Worm (Caenorhabditis elegans) whole organism, mixed stage, embryonic: Measurements from ENCODE around the gene manf-1.

Experiments used
- ceh-83 ChIP-seq: fragments of 200-800 bp; sonication (Bioruptor generic); optimal IDR thresholded peaks from 2 replicates; lab custom pipeline; 2018; ENCODE audit warnings: mild to moderate bottlenecking, missing genetic modification characterization, missing compliant biosample characterization
- hlh-1 ChIP-seq: fragments of 150-350 bp; optimal IDR thresholded peaks from 2 replicates; lab custom pipeline; 2014; ENCODE audit warnings: missing biosample characterization, missing genetic modification reagents, missing genetic modification characterization
- lin-13 ChIP-seq: fragments of 150-350 bp; optimal IDR thresholded peaks from 2 replicates; lab custom pipeline; 2014; ENCODE audit warnings: missing biosample characterization, missing genetic modification characterization
- lin-32 ChIP-seq: fragments of 200-800 bp; sonication (Bioruptor generic); optimal IDR thresholded peaks from 2 replicates; lab custom pipeline; 2018; ENCODE audit warnings: mild to moderate bottlenecking, missing genetic modification characterization, missing compliant biosample characterization
- mep-1 ChIP-seq: fragments of 150-350 bp; optimal IDR thresholded peaks from 2 replicates; lab custom pipeline; 2017; ENCODE audit warnings: missing biosample characterization, missing genetic modification reagents, missing genetic modification characterization, inconsistent platforms
- nhr-12 ChIP-seq: fragments of 150-350 bp; optimal IDR thresholded peaks from 2 replicates; lab custom pipeline; 2014; ENCODE audit warnings: missing biosample characterization, missing genetic modification characterization
- pha-4 ChIP-seq: fragments of 150-350 bp; optimal IDR thresholded peaks from 2 replicates; lab custom pipeline; 2018; ENCODE audit warnings: missing biosample characterization, missing genetic modification reagents, missing genetic modification characterization
- unc-120 ChIP-seq: sonication (generic microtip); optimal IDR thresholded peaks from 2 replicates; lab custom pipeline; 2017; ENCODE audit warnings: missing genetic modification characterization, missing compliant biosample characterization; ENCODE audit not compliant: poor library complexity, severe bottlenecking
- unc-62 ChIP-seq: fragments of 150-350 bp; optimal IDR thresholded peaks from 2 replicates; lab custom pipeline; 2014; ENCODE audit warnings: missing biosample characterization, missing genetic modification reagents, missing genetic modification characterization
- zip-8 ChIP-seq: fragments of 150-350 bp; optimal IDR thresholded peaks from 2 replicates; lab custom pipeline; 2014; ENCODE audit warnings: missing biosample characterization, missing genetic modification characterization

Gene manf-1

DNA sequence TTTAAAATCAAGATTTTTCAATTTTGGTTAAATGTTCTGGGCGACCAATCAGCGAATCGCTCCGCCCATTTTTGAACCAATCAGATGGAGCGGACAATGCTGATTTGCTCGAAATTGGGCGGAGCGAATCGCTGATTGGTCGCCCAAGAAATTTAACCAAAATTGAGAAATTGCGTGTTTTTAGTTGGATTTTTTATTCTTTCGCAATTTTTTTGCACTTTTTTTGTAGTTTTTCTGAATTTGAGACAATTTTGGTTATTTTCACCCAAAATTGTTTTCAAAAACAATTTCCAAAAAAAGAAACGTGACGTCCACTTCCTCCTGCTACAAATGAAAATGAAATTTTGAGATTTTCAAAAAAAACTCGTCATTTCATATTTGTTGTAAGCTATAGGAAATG lies 41.6 kb downstream of the manf-1 start, which contains the start of gene dml-1:
Gene dml-1, plus strand, starts transcription at position 301 of the 400 bp plus-strand sequence.
- TF ChIP-seq zip-8 (tag; lab: Kevin White, UChicago) (no peak), ceh-83 (GFP tag; lab: Kevin White, UChicago) (no peak), mep-1 (tag; lab: Kevin White, UChicago) (no peak), lin-13 (tag; lab: Kevin White, UChicago) (no peak), lin-32 (no peak), nhr-12 (tag; lab: Kevin White, UChicago) (no peak)
- TF ChIP-seq, all 35 proteins: peak for 0

DNA sequence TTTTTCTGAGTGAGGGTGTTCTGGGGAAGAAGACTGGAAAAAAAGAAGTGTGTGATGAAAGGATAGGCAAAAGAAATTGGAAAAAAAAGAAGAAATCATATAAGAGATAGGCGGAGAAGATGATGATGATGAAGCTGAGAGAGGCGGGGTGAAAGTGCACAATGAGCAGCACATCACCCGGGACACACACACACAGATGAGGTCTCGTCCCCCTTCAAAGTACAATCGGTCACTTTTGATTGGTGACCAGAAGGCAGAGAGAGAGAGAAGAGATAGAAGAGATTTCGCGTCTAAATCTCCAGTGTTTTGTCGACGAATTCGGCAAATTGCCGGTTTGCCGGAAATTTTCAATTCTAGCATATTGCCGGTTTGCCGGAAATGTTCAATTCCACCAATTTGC lies 43.0 kb downstream of the manf-1 start:
- TF ChIP-seq lin-32, result no peak
- TF ChIP-seq unc-120 (tag; lab: Kevin White, UChicago), result peak; percentile 1
- TF ChIP-seq unc-62 (GFP tag; lab: Kevin White, UChicago), result peak; percentile 39
- peak; percentile 36 for TF ChIP-seq hlh-1 (tag; lab: Kevin White, UChicago)
- TF ChIP-seq pha-4, result no peak
